Fruit fly (Drosophila melanogaster) whole organism, prepupa: Measurements from ENCODE around the gene Ssadh.

Source experiments
- Blimp-1 ChIP-seq: fragments of 200-800 bp; sonication (Bioruptor generic); optimal IDR thresholded peaks from 3 replicates; lab custom pipeline; 2017; ENCODE audit warnings: missing biosample characterization, missing genetic modification characterization, mild to moderate bottlenecking, moderate library complexity, missing genetic modification reagents
- CG10669 ChIP-seq: fragments of 200-800 bp; sonication (Bioruptor generic); optimal IDR thresholded peaks from 3 replicates; lab custom pipeline; 2018; ENCODE audit warnings: missing biosample characterization, mild to moderate bottlenecking, missing genetic modification characterization, moderate library complexity
- CG15336 ChIP-seq: fragments of 200-800 bp; sonication (Bioruptor generic); IDR thresholded peaks from 2 replicates; pipeline ENCODE4 v1.3.6; 2022; ENCODE audit warnings: missing biosample characterization, missing genetic modification characterization
- CG1621 ChIP-seq: fragments of 200-800 bp; sonication (Bioruptor generic); optimal IDR thresholded peaks from 3 replicates; lab custom pipeline; 2018; ENCODE audit warnings: missing biosample characterization, mild to moderate bottlenecking, missing genetic modification characterization
- CG16779 ChIP-seq: fragments of 200-800 bp; sonication (Bioruptor generic); optimal IDR thresholded peaks from 3 replicates; lab custom pipeline; 2017; ENCODE audit warnings: missing biosample characterization, mild to moderate bottlenecking, missing genetic modification characterization
- CG3032 ChIP-seq: fragments of 200-800 bp; optimal IDR thresholded peaks from 2 replicates; lab custom pipeline; 2019; ENCODE audit warnings: missing biosample characterization, mild to moderate bottlenecking, missing genetic modification characterization, moderate library complexity
- CG31627 ChIP-seq: fragments of 200-800 bp; sonication (Bioruptor generic); optimal IDR thresholded peaks from 3 replicates; lab custom pipeline; 2016; ENCODE audit warnings: missing biosample characterization, missing genetic modification characterization
- CG32006 ChIP-seq: fragments of 200-800 bp; sonication (Bioruptor generic); optimal IDR thresholded peaks from 3 replicates; lab custom pipeline; 2017; ENCODE audit warnings: missing biosample characterization, mild to moderate bottlenecking, missing genetic modification characterization
- CG3919 ChIP-seq: fragments of 200-800 bp; sonication (Bioruptor generic); optimal IDR thresholded peaks from 3 replicates; lab custom pipeline; 2016; ENCODE audit warnings: missing biosample characterization, missing genetic modification characterization
- CG4318 ChIP-seq: fragments of 200-800 bp; sonication (Bioruptor generic); optimal IDR thresholded peaks from 3 replicates; lab custom pipeline; 2017; ENCODE audit warnings: missing biosample characterization, mild to moderate bottlenecking, missing genetic modification characterization
- CG6163 ChIP-seq: fragments of 200-800 bp; sonication (Bioruptor generic); IDR thresholded peaks from 3 replicates; pipeline ENCODE4 v1.3.6; 2022; ENCODE audit warnings: missing biosample characterization, missing genetic modification characterization
- CG6792 ChIP-seq: fragments of 200-800 bp; sonication (Bioruptor generic); optimal IDR thresholded peaks from 3 replicates; lab custom pipeline; 2016; ENCODE audit warnings: missing biosample characterization, missing genetic modification characterization
- CG6854 ChIP-seq: fragments of 200-800 bp; sonication (Bioruptor generic); optimal IDR thresholded peaks from 2 replicates; lab custom pipeline; 2017; ENCODE audit warnings: missing biosample characterization, mild to moderate bottlenecking, missing genetic modification characterization
- CG7368 ChIP-seq: fragments of 200-800 bp; sonication (Bioruptor generic); optimal IDR thresholded peaks from 3 replicates; lab custom pipeline; 2016; ENCODE audit warnings: missing biosample characterization, missing genetic modification characterization
- CG8632 ChIP-seq: fragments of 200-800 bp; sonication (Bioruptor generic); optimal IDR thresholded peaks from 3 replicates; lab custom pipeline; 2016; ENCODE audit warnings: missing biosample characterization, missing genetic modification characterization
- Eip75B ChIP-seq: fragments of 200-800 bp; sonication (Bioruptor generic); optimal IDR thresholded peaks from 3 replicates; lab custom pipeline; 2016; ENCODE audit warnings: missing biosample characterization, missing genetic modification characterization
- Ets21C ChIP-seq: fragments of 200-800 bp; sonication (Bioruptor generic); optimal IDR thresholded peaks from 3 replicates; lab custom pipeline; 2016; ENCODE audit warnings: missing biosample characterization, missing genetic modification characterization
- Ets96B ChIP-seq: fragments of 200-800 bp; optimal IDR thresholded peaks from 2 replicates; lab custom pipeline; 2019; ENCODE audit warnings: missing biosample characterization, mild to moderate bottlenecking, missing genetic modification characterization, moderate library complexity
- Gug ChIP-seq: fragments of 200-800 bp; sonication (Bioruptor generic); IDR thresholded peaks from 2 replicates; pipeline ENCODE4 v1.3.6; 2022; ENCODE audit warnings: missing biosample characterization, missing genetic modification characterization
- Hr39 ChIP-seq: fragments of 200-800 bp; sonication (Bioruptor generic); optimal IDR thresholded peaks from 2 replicates; lab custom pipeline; 2016; ENCODE audit warnings: missing biosample characterization, missing genetic modification characterization
- Hr4 ChIP-seq: fragments of 200-800 bp; sonication (Bioruptor generic); optimal IDR thresholded peaks from 3 replicates; lab custom pipeline; 2016; ENCODE audit warnings: missing biosample characterization, missing genetic modification characterization
- Lpt ChIP-seq: fragments of 200-800 bp; sonication (Bioruptor generic); optimal IDR thresholded peaks from 3 replicates; lab custom pipeline; 2016; ENCODE audit warnings: missing biosample characterization, missing genetic modification characterization
- cyc ChIP-seq: fragments of 200-800 bp; sonication (Bioruptor generic); optimal IDR thresholded peaks from 3 replicates; lab custom pipeline; 2016; ENCODE audit warnings: missing biosample characterization, missing genetic modification characterization
- dac ChIP-seq: fragments of 200-800 bp; sonication (Bioruptor generic); optimal IDR thresholded peaks from 2 replicates; lab custom pipeline; 2017; ENCODE audit warnings: missing biosample characterization, mild to moderate bottlenecking, missing genetic modification characterization
- dsx ChIP-seq: fragments of 200-800 bp; optimal IDR thresholded peaks from 3 replicates; lab custom pipeline; 2019; ENCODE audit warnings: missing biosample characterization, mild to moderate bottlenecking, missing genetic modification characterization, moderate library complexity; ENCODE audit not compliant: poor library complexity, severe bottlenecking
- net ChIP-seq: fragments of 200-800 bp; sonication (Bioruptor generic); optimal IDR thresholded peaks from 3 replicates; lab custom pipeline; 2016; ENCODE audit warnings: missing biosample characterization, missing genetic modification characterization
- pdm3 ChIP-seq: fragments of 200-800 bp; sonication (Bioruptor generic); optimal IDR thresholded peaks from 3 replicates; lab custom pipeline; 2016; ENCODE audit warnings: missing biosample characterization, missing genetic modification characterization
- spab ChIP-seq: fragments of 200-800 bp; sonication (Bioruptor generic); optimal IDR thresholded peaks from 2 replicates; lab custom pipeline; 2017; ENCODE audit warnings: missing biosample characterization, mild to moderate bottlenecking, missing genetic modification characterization, missing genetic modification reagents
- ss ChIP-seq, 2 experiments: fragments of 200-800 bp; sonication (Bioruptor generic); optimal IDR thresholded peaks; 2 replicates in 1 of 2; 3 replicates in 1 of 2; lab custom pipeline; 2017 to 2018; ENCODE audit warnings: mild to moderate bottlenecking in 2 of 2, missing biosample characterization in 2 of 2, missing genetic modification characterization in 2 of 2, moderate library complexity in 1 of 2
- topi ChIP-seq: fragments of 200-800 bp; sonication (Bioruptor generic); optimal IDR thresholded peaks from 3 replicates; lab custom pipeline; 2016; ENCODE audit warnings: missing biosample characterization, missing genetic modification characterization
- vri ChIP-seq: fragments of 200-800 bp; sonication (Bioruptor generic); optimal IDR thresholded peaks from 3 replicates; lab custom pipeline; 2016; ENCODE audit warnings: missing biosample characterization, mild to moderate bottlenecking, missing genetic modification characterization

Ssadh gene

DNA sequence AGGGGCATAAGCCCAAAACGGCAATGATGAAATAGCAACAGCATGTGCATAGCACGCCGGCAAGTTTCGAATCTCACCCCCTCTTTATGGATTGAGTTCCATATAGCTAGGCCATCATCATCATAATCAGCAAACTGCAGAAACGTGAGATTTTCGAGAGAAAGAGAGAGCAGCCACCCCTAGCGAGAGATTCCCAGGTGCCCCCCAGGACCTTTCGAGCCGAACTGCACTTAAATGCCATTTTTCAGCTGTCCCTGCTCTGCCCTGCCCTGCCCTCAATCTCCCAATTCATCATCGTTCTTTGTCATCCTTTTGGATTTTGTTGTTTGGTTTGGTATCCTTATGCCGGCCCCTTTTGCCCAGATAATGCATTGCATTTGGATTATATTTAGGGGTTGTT is 39.0 kb downstream of the Ssadh start:
- TF ChIP-seq CG32006 (no peak), Eip75B (GFP tag; lab: Kevin White, UChicago) (no peak), CG10669 (GFP tag; lab: Kevin White, UChicago) (no peak), net (no peak), CG1621 (tag; lab: Kevin White, UChicago) (no peak), CG31627 (GFP tag; lab: Kevin White, UChicago) (no peak), Hr39 (GFP tag; lab: Kevin White, UChicago) (no peak), CG4318 (GFP tag; lab: Kevin White, UChicago) (no peak), spab (GFP tag; lab: Kevin White, UChicago) (no peak), dac (GFP tag; lab: Kevin White, UChicago) (no peak), dsx (GFP tag; lab: Kevin White, UChicago) (no peak), topi (GFP tag; lab: Kevin White, UChicago) (no peak), CG3919 (GFP tag; lab: Kevin White, UChicago) (no peak), cyc (no peak), CG7368 (GFP tag; lab: Kevin White, UChicago) (no peak), CG8632 (GFP tag; lab: Kevin White, UChicago) (no peak), Gug (GFP tag; lab: Robert Waterston, UW) (no peak), CG6792 (no peak), Ets21C (GFP tag; lab: Kevin White, UChicago) (no peak)

- TF ChIP-seq Hr39 (GFP tag; lab: Kevin White, UChicago) (no peak), CG16779 (no peak), CG6854 (GFP tag; lab: Kevin White, UChicago) (no peak), CG32006 (no peak), CG15336 (GFP tag; lab: Robert Waterston, UW) (no peak), Ets96B (tag; lab: Kevin White, UChicago) (no peak), pdm3 (GFP tag; lab: Kevin White, UChicago) (no peak), CG6163 (no peak), CG10669 (GFP tag; lab: Kevin White, UChicago) (no peak), Hr4 (GFP tag; lab: Kevin White, UChicago) (no peak), Lpt (GFP tag; lab: Kevin White, UChicago) (no peak), dsx (GFP tag; lab: Kevin White, UChicago) (no peak), CG7368 (GFP tag; lab: Kevin White, UChicago) (no peak), CG3032 (tag; lab: Kevin White, UChicago) (no peak), ss (GFP tag; optimal IDR thresholded peaks at IDR 0.05; lab: Kevin White, UChicago) (no peak), Blimp-1 (no peak), vri (GFP tag; lab: Kevin White, UChicago) (no peak), net (no peak)
- TF ChIP-seq, all 60 proteins: peak for 0
Measured at dm6 chr3R:25583079-25583478, 43.6 kb downstream of the Ssadh start, which contains the start of gene CG4582. Gene CG4582, minus strand, starts transcription at chr3R:25583179.
